Worm (Caenorhabditis elegans) whole organism, L4 larva: ENCODE measurements around the gene R04E5.7.

Experiments used
- ZK337.2 ChIP-seq: fragments of 200-800 bp; sonication (Bioruptor generic); IDR thresholded peaks from 2 replicates; pipeline ENCODE4 v1.3.6; 2022; ENCODE audit warnings: missing genetic modification reagents, missing genetic modification characterization, missing compliant biosample characterization
- ceh-44 ChIP-seq: fragments of 200-800 bp; sonication (Bioruptor generic); IDR thresholded peaks from 2 replicates; pipeline ENCODE4 v1.3.6; 2022; ENCODE audit warnings: missing genetic modification reagents, missing genetic modification characterization, missing compliant biosample characterization
- ces-1 ChIP-seq: fragments of 150-350 bp; sonication (generic microtip); optimal IDR thresholded peaks from 4 replicates; lab custom pipeline; 2014; ENCODE audit warnings: missing biosample characterization, missing genetic modification reagents, missing genetic modification characterization
- dve-1 ChIP-seq: sonication (generic microtip); optimal IDR thresholded peaks from 2 replicates; lab custom pipeline; 2017; ENCODE audit warnings: antibody characterized with exemption, mild to moderate bottlenecking, missing genetic modification characterization, missing compliant biosample characterization; ENCODE audit not compliant: insufficient read depth
- hmg-1.1 ChIP-seq: fragments of 200-800 bp; sonication (Bioruptor generic); IDR thresholded peaks from 2 replicates; pipeline ENCODE4 v1.3.6; 2022; ENCODE audit warnings: missing genetic modification reagents, missing genetic modification characterization, missing compliant biosample characterization
- nhr-6 ChIP-seq: fragments of 150-350 bp; optimal IDR thresholded peaks from 2 replicates; lab custom pipeline; 2014; ENCODE audit warnings: missing biosample characterization, missing genetic modification characterization

DNA sequence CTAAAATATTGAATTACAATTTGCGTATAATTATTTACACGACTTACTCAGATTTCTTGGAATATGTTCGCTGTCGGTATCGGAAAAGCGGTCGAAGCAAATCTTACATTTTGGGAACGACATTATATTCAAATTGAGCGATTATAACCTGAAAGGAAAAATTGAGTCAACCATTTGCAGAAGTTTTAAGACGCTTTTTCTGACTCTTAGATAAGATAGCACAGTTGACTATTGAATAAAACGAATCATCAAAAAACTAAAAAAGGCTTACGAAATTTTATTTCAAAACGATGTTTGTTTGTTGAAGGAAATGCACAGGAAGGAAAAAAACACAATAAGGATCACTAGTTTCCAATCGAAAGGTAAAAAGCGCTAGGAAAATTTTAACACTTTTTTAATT is 31.3 kb upstream of the R04E5.7 start, which contains the start of gene rcs-1:
- TF ChIP-seq ces-1 (no peak), ceh-44 (no peak), hmg-1.1 (no peak), ZK337.2 (GFP tag; lab: Robert Waterston, UW) (no peak), nhr-6 (no peak), dve-1 (no peak)
